Fruit fly (Drosophila melanogaster) whole organism, embryonic: ENCODE measurements around the gene CG32075.

ENCODE experiments used
- Bdp1 ChIP-seq: fragments of 200-800 bp; sonication (Bioruptor generic); optimal IDR thresholded peaks from 3 replicates; lab custom pipeline; 2016; ENCODE audit warnings: missing biosample characterization, missing genetic modification characterization
- Bgb ChIP-seq: fragments of 200-800 bp; sonication (Bioruptor generic); IDR thresholded peaks from 2 replicates; pipeline ENCODE4 v1.3.6; 2022; ENCODE audit warnings: missing biosample characterization, missing genetic modification characterization; ENCODE audit not compliant: partially characterized antibody
- Bteb2 ChIP-seq: fragments of 200-800 bp; sonication (Bioruptor generic); optimal IDR thresholded peaks from 2 replicates; lab custom pipeline; 2016; ENCODE audit warnings: missing biosample characterization, missing genetic modification characterization
- CG11247 ChIP-seq: fragments of 200-800 bp; sonication (Bioruptor generic); IDR thresholded peaks from 2 replicates; pipeline ENCODE4 v1.3.6; 2022; ENCODE audit warnings: missing biosample characterization, missing genetic modification characterization
- CG12155 ChIP-seq: fragments of 200-800 bp; sonication (Bioruptor generic); optimal IDR thresholded peaks from 3 replicates; lab custom pipeline; 2016; ENCODE audit warnings: missing biosample characterization, missing genetic modification characterization
- CG12659 ChIP-seq: fragments of 200-800 bp; sonication (Bioruptor generic); optimal IDR thresholded peaks from 3 replicates; lab custom pipeline; 2017; ENCODE audit warnings: mild to moderate bottlenecking, missing biosample characterization, missing genetic modification reagents, missing genetic modification characterization
- CG12942 ChIP-seq: fragments of 200-800 bp; sonication (Bioruptor generic); optimal IDR thresholded peaks from 3 replicates; lab custom pipeline; 2016; ENCODE audit warnings: missing biosample characterization, missing genetic modification characterization
- CG13424 ChIP-seq: fragments of 200-800 bp; sonication (Bioruptor generic); optimal IDR thresholded peaks from 2 replicates; lab custom pipeline; 2019; ENCODE audit warnings: missing biosample characterization, mild to moderate bottlenecking, missing genetic modification characterization, moderate library complexity
- CG16815 ChIP-seq: fragments of 200-800 bp; sonication (Bioruptor generic); optimal IDR thresholded peaks from 3 replicates; lab custom pipeline; 2017; ENCODE audit warnings: missing biosample characterization, mild to moderate bottlenecking, missing genetic modification characterization
- CG17802 ChIP-seq: fragments of 200-800 bp; sonication (Bioruptor generic); optimal IDR thresholded peaks from 2 replicates; lab custom pipeline; 2018; ENCODE audit warnings: missing biosample characterization, mild to moderate bottlenecking, missing genetic modification characterization, moderate library complexity
- CG18599 ChIP-seq: fragments of 200-800 bp; sonication (Bioruptor generic); optimal IDR thresholded peaks from 3 replicates; lab custom pipeline; 2017; ENCODE audit warnings: missing biosample characterization, missing genetic modification characterization, mild to moderate bottlenecking, moderate library complexity, missing genetic modification reagents
- CG2712 ChIP-seq: fragments of 200-800 bp; optimal IDR thresholded peaks from 3 replicates; lab custom pipeline; 2019; ENCODE audit warnings: missing biosample characterization, mild to moderate bottlenecking, missing genetic modification characterization, moderate library complexity
- CG30020 ChIP-seq: fragments of 200-800 bp; optimal IDR thresholded peaks from 2 replicates; lab custom pipeline; 2019; ENCODE audit warnings: missing biosample characterization, mild to moderate bottlenecking, missing genetic modification characterization, moderate library complexity
- CG31365 ChIP-seq: fragments of 200-800 bp; sonication (Bioruptor generic); optimal IDR thresholded peaks from 2 replicates; lab custom pipeline; 2018; ENCODE audit warnings: missing biosample characterization, mild to moderate bottlenecking, missing genetic modification characterization
- CG32532 ChIP-seq: fragments of 200-800 bp; sonication (Bioruptor generic); IDR thresholded peaks from 2 replicates; pipeline ENCODE4 v1.3.6; 2022; ENCODE audit warnings: missing biosample characterization, missing genetic modification characterization
- CG34376 ChIP-seq: fragments of 200-800 bp; sonication (Bioruptor generic); optimal IDR thresholded peaks from 2 replicates; lab custom pipeline; 2018; ENCODE audit warnings: missing biosample characterization, mild to moderate bottlenecking, missing genetic modification characterization
- CG43689 ChIP-seq: fragments of 200-800 bp; sonication (Bioruptor generic); IDR thresholded peaks from 2 replicates; pipeline ENCODE4 v1.3.6; 2022; ENCODE audit warnings: missing biosample characterization, missing genetic modification characterization
- CG4617 ChIP-seq: fragments of 200-800 bp; sonication (Bioruptor generic); optimal IDR thresholded peaks from 3 replicates; lab custom pipeline; 2016; ENCODE audit warnings: missing biosample characterization, missing genetic modification characterization, borderline replicate concordance
- CG5245 ChIP-seq: fragments of 200-800 bp; sonication (Bioruptor generic); optimal IDR thresholded peaks from 3 replicates; lab custom pipeline; 2016; ENCODE audit warnings: missing biosample characterization, missing genetic modification characterization
- CG7786 ChIP-seq: fragments of 200-800 bp; sonication (Bioruptor generic); optimal IDR thresholded peaks from 2 replicates; lab custom pipeline; 2016; ENCODE audit warnings: missing biosample characterization, missing genetic modification characterization
- CG9817 ChIP-seq: fragments of 200-800 bp; sonication (Bioruptor generic); optimal IDR thresholded peaks from 2 replicates; lab custom pipeline; 2018; ENCODE audit warnings: missing biosample characterization, mild to moderate bottlenecking, missing genetic modification characterization, moderate library complexity
- CTCF ChIP-seq: fragments of 200-800 bp; sonication (Bioruptor generic); optimal IDR thresholded peaks from 2 replicates; lab custom pipeline; 2017; ENCODE audit warnings: missing biosample characterization, mild to moderate bottlenecking, missing genetic modification characterization, moderate library complexity
- Camta ChIP-seq: fragments of 200-800 bp; sonication (Bioruptor generic); optimal IDR thresholded peaks from 2 replicates; lab custom pipeline; 2016; ENCODE audit warnings: missing biosample characterization, missing genetic modification characterization
- Dfd ChIP-seq, 2 experiments: fragments of >200 bp; optimal IDR thresholded peaks; 2 replicates each; lab custom pipeline; 2017; ENCODE audit warnings: missing biosample characterization in 2 of 2, missing genetic modification characterization in 2 of 2
- Doc3 ChIP-seq: fragments of 200-800 bp; sonication (Bioruptor generic); IDR thresholded peaks from 3 replicates; pipeline ENCODE4 v1.3.6; 2022; ENCODE audit warnings: missing biosample characterization, missing genetic modification characterization; ENCODE audit not compliant: partially characterized antibody
- Ets65A ChIP-seq: fragments of 200-800 bp; sonication (Bioruptor generic); peaks from one replicate; lab custom pipeline; 2016; ENCODE audit warnings: missing biosample characterization, missing genetic modification characterization
- H2.0 ChIP-seq: fragments of 200-800 bp; sonication (Bioruptor generic); IDR thresholded peaks from 2 replicates; pipeline ENCODE4 v1.3.6; 2022; ENCODE audit warnings: missing biosample characterization, missing genetic modification characterization
- HLH54F ChIP-seq: fragments of 200-800 bp; sonication (Bioruptor generic); optimal IDR thresholded peaks from 3 replicates; lab custom pipeline; 2016; ENCODE audit warnings: missing biosample characterization, missing genetic modification characterization
- HmgD ChIP-seq: fragments of 200-800 bp; sonication (Bioruptor generic); optimal IDR thresholded peaks from 3 replicates; lab custom pipeline; 2016; ENCODE audit warnings: missing biosample characterization, missing genetic modification characterization
- Hmr ChIP-seq: fragments of 200-800 bp; sonication (Bioruptor generic); optimal IDR thresholded peaks from 3 replicates; lab custom pipeline; 2017; ENCODE audit warnings: mild to moderate bottlenecking, missing biosample characterization, missing genetic modification reagents, missing genetic modification characterization
- Hr3 ChIP-seq: fragments of 200-800 bp; sonication (Bioruptor generic); optimal IDR thresholded peaks from 3 replicates; lab custom pipeline; 2016; ENCODE audit warnings: missing biosample characterization, missing genetic modification characterization
- Lpt ChIP-seq: fragments of >200 bp; optimal IDR thresholded peaks from 2 replicates; lab custom pipeline; 2018; ENCODE audit warnings: missing biosample characterization, missing genetic modification characterization
- Meics ChIP-seq: fragments of 200-800 bp; sonication (Bioruptor generic); optimal IDR thresholded peaks from 2 replicates; lab custom pipeline; 2017; ENCODE audit warnings: missing biosample characterization, mild to moderate bottlenecking, missing genetic modification characterization
- NC2β ChIP-seq: fragments of 200-800 bp; sonication (Bioruptor generic); optimal IDR thresholded peaks from 2 replicates; lab custom pipeline; 2016; ENCODE audit warnings: missing biosample characterization, missing genetic modification characterization
- Ptx1 ChIP-seq: fragments of 200-800 bp; sonication (Bioruptor generic); IDR thresholded peaks from 2 replicates; pipeline ENCODE4 v1.3.6; 2022; ENCODE audit warnings: missing biosample characterization, missing genetic modification characterization
- Sin3A ChIP-seq: fragments of >200 bp; optimal IDR thresholded peaks from 2 replicates; lab custom pipeline; 2018
- Ssrp ChIP-seq: fragments of 200-800 bp; sonication (Bioruptor generic); optimal IDR thresholded peaks from 2 replicates; lab custom pipeline; 2018; ENCODE audit warnings: missing biosample characterization, mild to moderate bottlenecking, missing genetic modification characterization, moderate library complexity
- Tbp ChIP-seq: fragments of >200 bp; optimal IDR thresholded peaks from 2 replicates; lab custom pipeline; 2018; ENCODE audit warnings: missing biosample characterization, missing genetic modification characterization
- ab ChIP-seq: fragments of 200-800 bp; sonication (Bioruptor generic); optimal IDR thresholded peaks from 2 replicates; lab custom pipeline; 2016; ENCODE audit warnings: missing biosample characterization, missing genetic modification characterization
- al ChIP-seq: fragments of 200-800 bp; sonication (Bioruptor generic); IDR thresholded peaks from 2 replicates; pipeline ENCODE4 v1.3.6; 2022; ENCODE audit warnings: missing biosample characterization, missing genetic modification characterization
- ci ChIP-seq: fragments of 200-800 bp; sonication (Bioruptor generic); IDR thresholded peaks from 3 replicates; pipeline ENCODE4 v1.3.6; 2022; ENCODE audit warnings: missing biosample characterization, missing genetic modification characterization
- exex ChIP-seq: fragments of 200-800 bp; sonication (Bioruptor generic); optimal IDR thresholded peaks from 4 replicates; lab custom pipeline; 2018; ENCODE audit warnings: missing biosample characterization, mild to moderate bottlenecking, missing genetic modification characterization, moderate library complexity
- fd3F ChIP-seq: fragments of 200-800 bp; sonication (Bioruptor generic); optimal IDR thresholded peaks from 2 replicates; lab custom pipeline; 2018; ENCODE audit warnings: missing biosample characterization, mild to moderate bottlenecking, missing genetic modification characterization, moderate library complexity
- gt ChIP-seq: fragments of 200-800 bp; sonication (Bioruptor generic); IDR thresholded peaks from 2 replicates; pipeline ENCODE4 v1.3.6; 2022; ENCODE audit warnings: missing biosample characterization, missing genetic modification characterization
- hkb ChIP-seq, 2 experiments: fragments of 200-800 bp in 1 of 2; fragments of >200 bp in 1 of 2; sonication (Bioruptor generic) in 1 of 2; IDR thresholded peaks in 1 of 2; optimal IDR thresholded peaks in 1 of 2; 2 replicates each; pipeline versions ENCODE4 v1.3.6 to Lab custom; 2017 to 2022; ENCODE audit warnings: missing biosample characterization in 1 of 2, missing genetic modification characterization in 1 of 2
- jing ChIP-seq: fragments of 200-800 bp; sonication (Bioruptor generic); optimal IDR thresholded peaks from 2 replicates; lab custom pipeline; 2018; ENCODE audit warnings: missing biosample characterization, mild to moderate bottlenecking, missing genetic modification characterization
- pan ChIP-seq, 4 experiments: fragments of >200 bp in 3 of 4; fragments of 200-800 bp in 1 of 4; sonication (Bioruptor generic) in 1 of 4; optimal IDR thresholded peaks in 3 of 4; IDR thresholded peaks in 1 of 4; 2 replicates each; pipeline versions ENCODE4 v1.3.6 to Lab custom; 2017 to 2022; ENCODE audit warnings: missing biosample characterization in 2 of 4, missing genetic modification characterization in 2 of 4, mixed read lengths in 1 of 4
- pnt ChIP-seq: fragments of 200-800 bp; sonication (Bioruptor generic); optimal IDR thresholded peaks from 3 replicates; lab custom pipeline; 2016; ENCODE audit warnings: missing biosample characterization, missing genetic modification characterization
- pros ChIP-seq: fragments of 200-800 bp; sonication (Bioruptor generic); optimal IDR thresholded peaks from 3 replicates; lab custom pipeline; 2019; ENCODE audit warnings: missing biosample characterization, mild to moderate bottlenecking, missing genetic modification characterization, moderate library complexity
- sisA ChIP-seq: fragments of 200-800 bp; sonication (Bioruptor generic); IDR thresholded peaks from 2 replicates; pipeline ENCODE4 v1.3.6; 2022; ENCODE audit warnings: missing biosample characterization, missing genetic modification characterization
- ssp ChIP-seq: fragments of 200-800 bp; sonication (Bioruptor generic); IDR thresholded peaks from 2 replicates; pipeline ENCODE4 v1.3.6; 2022; ENCODE audit warnings: missing biosample characterization, missing genetic modification characterization

CG32075 gene

DNA sequence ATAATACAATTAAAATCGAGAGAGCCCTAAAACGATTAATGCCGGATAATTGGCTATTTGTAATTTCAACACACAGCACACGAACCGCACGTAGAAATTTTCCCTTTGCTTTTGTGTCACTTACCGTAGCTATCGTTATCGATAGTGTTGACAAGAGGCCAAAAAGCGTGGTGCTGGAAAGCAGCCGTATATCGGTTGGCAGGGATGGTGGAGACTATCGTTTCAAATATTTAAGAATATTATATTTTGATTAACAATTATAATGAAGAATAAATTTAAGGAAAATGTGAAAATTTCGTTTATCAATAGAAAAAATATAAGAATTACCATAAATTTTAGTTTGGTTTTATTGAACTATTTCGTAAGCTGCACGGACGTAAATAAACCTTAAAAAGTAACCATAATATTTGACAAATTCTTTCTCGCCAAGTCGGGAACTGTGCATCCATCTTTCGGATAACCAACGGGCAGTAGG is 28.3 kb upstream of the CG32075 start, which contains the start of gene JIL-1 (continued):
- peak; percentile 65 for TF ChIP-seq Hr3 (GFP tag; lab: Kevin White, UChicago)
- no peak for TF ChIP-seq hkb (optimal IDR thresholded peaks at IDR 0.05; lab: Kevin White, UChicago)
- TF ChIP-seq hkb (GFP tag; IDR thresholded peaks at IDR 0.05; lab: Robert Waterston, UW) = peak; percentile 26; the same call in 1 of the 2 replicates
- peak; percentile 68 for TF ChIP-seq CG12155 (GFP tag; lab: Kevin White, UChicago)
- TF ChIP-seq CG32532 (GFP tag; lab: Robert Waterston, UW) = peak; percentile 88
- TF ChIP-seq CG16815 (GFP tag; lab: Kevin White, UChicago) = peak; percentile 57
- TF ChIP-seq CG43689 (GFP tag; lab: Robert Waterston, UW) = 0 out of 2 replicates have a peak, but pooled peaks have one; percentile 31
- peak; percentile 77 for TF ChIP-seq Hmr (GFP tag; lab: Kevin White, UChicago)
- no peak for TF ChIP-seq Dfd (GFP tag; optimal IDR thresholded peaks at IDR 0.05; lab: Kevin White, UChicago)
- peak; percentile 60 for TF ChIP-seq CG9817 (tag; lab: Kevin White, UChicago)
- no peak for TF ChIP-seq pros (GFP tag; lab: Kevin White, UChicago)
- peak; percentile 9 for TF ChIP-seq CG4617 (GFP tag; lab: Kevin White, UChicago)
- TF ChIP-seq CG17802 (tag; lab: Kevin White, UChicago) = peak; percentile 36
- TF ChIP-seq CG12659 (GFP tag; lab: Kevin White, UChicago) = peak; percentile 75
- no peak for TF ChIP-seq CTCF (GFP tag; lab: Kevin White, UChicago)
- TF ChIP-seq Doc3 = peak; percentile 69
- no peak for TF ChIP-seq CG31365 (tag; lab: Kevin White, UChicago)
- no peak for TF ChIP-seq ab (GFP tag; lab: Kevin White, UChicago)
- TF ChIP-seq CG2712 (tag; lab: Kevin White, UChicago) = peak; percentile 44
- TF ChIP-seq Ssrp = peak; percentile 38
- no peak for TF ChIP-seq pnt
- peak; percentile 67 for TF ChIP-seq H2.0 (GFP tag; lab: Robert Waterston, UW)
- peak; percentile 33 for TF ChIP-seq CG30020
- no peak for TF ChIP-seq HmgD (GFP tag; lab: Kevin White, UChicago)
- peak; percentile 15 for TF ChIP-seq Bdp1 (GFP tag; lab: Kevin White, UChicago)
- peak; percentile 83 for TF ChIP-seq CG11247 (GFP tag; lab: Robert Waterston, UW)
- TF ChIP-seq CG7786 = peak; percentile 37
- peak; percentile 34 for TF ChIP-seq fd3F
- TF ChIP-seq Bteb2 = peak; percentile 18
- no peak for TF ChIP-seq Lpt (GFP tag; lab: Kevin White, UChicago)
- TF ChIP-seq CG13424 = peak; percentile 35
- peak; percentile 52 for TF ChIP-seq NC2β (GFP tag; lab: Kevin White, UChicago)
- TF ChIP-seq Sin3A (lab: Kevin White, UChicago) = peak; percentile 47
- peak; percentile 37 for TF ChIP-seq Camta
- TF ChIP-seq Tbp (GFP tag; lab: Kevin White, UChicago) = no peak
- peak; percentile 78 for TF ChIP-seq ci (GFP tag; lab: Robert Waterston, UW)
- TF ChIP-seq CG34376 (GFP tag; lab: Kevin White, UChicago) = peak; percentile 26
- peak; percentile 40 for TF ChIP-seq CG5245
- TF ChIP-seq jing = no peak
- peak; percentile 60 for TF ChIP-seq CG12942 (GFP tag; lab: Kevin White, UChicago)
- peak; percentile 96 for TF ChIP-seq Ets65A (GFP tag; lab: Kevin White, UChicago)
- TF ChIP-seq al (GFP tag; lab: Robert Waterston, UW) = peak; percentile 72
- TF ChIP-seq gt (GFP tag; lab: Robert Waterston, UW) = no peak
- peak; percentile 69 for TF ChIP-seq Meics
- TF ChIP-seq HLH54F (GFP tag; lab: Kevin White, UChicago) = peak; percentile 69
- TF ChIP-seq Ptx1 (GFP tag; lab: Robert Waterston, UW) = peak; percentile 80
- TF ChIP-seq CG18599 (GFP tag; lab: Kevin White, UChicago) = peak; percentile 72
- TF ChIP-seq pan (optimal IDR thresholded peaks at IDR 0.05; lab: Kevin White, UChicago) = no peak
- TF ChIP-seq pan (GFP tag; optimal IDR thresholded peaks at IDR 0.05 in 1 of 2, IDR thresholded peaks at IDR 0.05 in 1 of 2) = peak in 1 of 2 experiments; percentile 68
- peak; percentile 57 for TF ChIP-seq ssp (GFP tag; lab: Robert Waterston, UW)
- peak; percentile 79 for TF ChIP-seq sisA (GFP tag; lab: Robert Waterston, UW)
- no peak for TF ChIP-seq exex (tag; lab: Kevin White, UChicago)
- peak; percentile 92 for TF ChIP-seq Bgb (GFP tag; lab: Robert Waterston, UW)
